Worm (Caenorhabditis elegans) whole organism, young adult: ENCODE results near the gene F59F3.6.

ENCODE experiments used
- B0261.1 ChIP-seq: sonication (generic microtip); optimal IDR thresholded peaks from 2 replicates; lab custom pipeline; 2016; ENCODE audit warnings: mild to moderate bottlenecking, missing genetic modification characterization, moderate library complexity, missing compliant biosample characterization
- F22D6.2 ChIP-seq: sonication (generic microtip); optimal IDR thresholded peaks from 2 replicates; lab custom pipeline; 2016; ENCODE audit warnings: mild to moderate bottlenecking, missing genetic modification characterization, missing compliant biosample characterization
- F39B2.1 ChIP-seq: fragments of 200-800 bp; sonication (Bioruptor generic); IDR thresholded peaks from 2 replicates; pipeline ENCODE4 v1.3.6; 2022; ENCODE audit warnings: missing genetic modification reagents, missing genetic modification characterization, missing compliant biosample characterization
- F52B5.7 ChIP-seq: sonication (generic microtip); optimal IDR thresholded peaks from 2 replicates; lab custom pipeline; 2016; ENCODE audit warnings: mild to moderate bottlenecking, missing genetic modification characterization, missing compliant biosample characterization
- F55B11.4 ChIP-seq: sonication (generic microtip); optimal IDR thresholded peaks from 2 replicates; lab custom pipeline; 2016; ENCODE audit warnings: missing compliant biosample characterization, missing genetic modification characterization, borderline replicate concordance; ENCODE audit not compliant: insufficient read depth
- F57A8.1 ChIP-seq: fragments of 200-800 bp; sonication (Bioruptor generic); optimal IDR thresholded peaks from 2 replicates; lab custom pipeline; 2018; ENCODE audit warnings: mild to moderate bottlenecking, missing genetic modification characterization, moderate library complexity, missing compliant biosample characterization
- T07F8.4 ChIP-seq: sonication (generic microtip); optimal IDR thresholded peaks from 2 replicates; lab custom pipeline; 2016; ENCODE audit warnings: mild to moderate bottlenecking, missing genetic modification characterization, moderate library complexity, missing compliant biosample characterization
- athp-1 ChIP-seq: sonication (generic microtip); optimal IDR thresholded peaks from 2 replicates; lab custom pipeline; 2017; ENCODE audit warnings: mild to moderate bottlenecking, missing genetic modification characterization, missing compliant biosample characterization
- attf-3 ChIP-seq: fragments of 200-800 bp; sonication (Bioruptor generic); conservative IDR thresholded peaks from 2 replicates; pipeline ENCODE4 v1.3.6; 2022; ENCODE audit warnings: missing genetic modification reagents, missing genetic modification characterization, missing compliant biosample characterization
- bed-1 ChIP-seq: fragments of 200-800 bp; sonication (Bioruptor generic); IDR thresholded peaks from 2 replicates; pipeline ENCODE4 v1.3.6; 2022; ENCODE audit warnings: missing genetic modification reagents, missing genetic modification characterization, missing compliant biosample characterization
- cebp-1 ChIP-seq, 2 experiments: fragments of 200-800 bp in 1 of 2; sonication (Bioruptor generic) in 1 of 2; sonication (generic microtip) in 1 of 2; IDR thresholded peaks in 1 of 2; optimal IDR thresholded peaks in 1 of 2; 2 replicates each; pipeline versions ENCODE4 v1.3.6 to Lab custom; 2017 to 2022; ENCODE audit warnings: missing compliant biosample characterization in 2 of 2, missing genetic modification characterization in 2 of 2, mild to moderate bottlenecking in 1 of 2, missing genetic modification reagents in 1 of 2, moderate library complexity in 1 of 2
- ceh-100 ChIP-seq: fragments of 200-800 bp; sonication (Bioruptor generic); IDR thresholded peaks from 2 replicates; pipeline ENCODE4 v1.3.6; 2022; ENCODE audit warnings: missing genetic modification reagents, missing genetic modification characterization, missing compliant biosample characterization
- ceh-27 ChIP-seq: fragments of 200-800 bp; sonication (Bioruptor generic); optimal IDR thresholded peaks from 2 replicates; lab custom pipeline; 2018; ENCODE audit warnings: mild to moderate bottlenecking, missing genetic modification characterization, moderate library complexity, missing compliant biosample characterization
- dox-1 ChIP-seq: fragments of 200-800 bp; sonication (Bioruptor generic); IDR thresholded peaks from 2 replicates; pipeline ENCODE4 v1.3.6; 2022; ENCODE audit warnings: missing genetic modification reagents, missing genetic modification characterization, missing compliant biosample characterization
- dpl-1 ChIP-seq: fragments of 150-350 bp; optimal IDR thresholded peaks from 2 replicates; lab custom pipeline; 2014; ENCODE audit warnings: missing biosample characterization, missing genetic modification reagents, missing genetic modification characterization
- ets-4 ChIP-seq: fragments of 200-800 bp; sonication (Bioruptor generic); optimal IDR thresholded peaks from 2 replicates; lab custom pipeline; 2018; ENCODE audit warnings: mild to moderate bottlenecking, missing genetic modification characterization, missing compliant biosample characterization
- fkh-3 ChIP-seq: sonication (generic microtip); optimal IDR thresholded peaks from 2 replicates; lab custom pipeline; 2016; ENCODE audit warnings: mild to moderate bottlenecking, missing genetic modification characterization, missing compliant biosample characterization
- hmg-1.2 ChIP-seq: fragments of 200-800 bp; sonication (Bioruptor generic); IDR thresholded peaks from 2 replicates; pipeline ENCODE4 v1.3.6; 2022; ENCODE audit warnings: missing genetic modification reagents, missing genetic modification characterization, missing compliant biosample characterization
- lin-26 ChIP-seq: fragments of 200-800 bp; sonication (Bioruptor generic); IDR thresholded peaks from 2 replicates; pipeline ENCODE4 v1.3.6; 2022; ENCODE audit warnings: missing genetic modification reagents, missing genetic modification characterization, missing compliant biosample characterization
- madf-3 ChIP-seq: fragments of 200-800 bp; sonication (Bioruptor generic); IDR thresholded peaks from 2 replicates; pipeline ENCODE4 v1.3.6; 2022; ENCODE audit warnings: missing genetic modification reagents, missing genetic modification characterization, missing compliant biosample characterization
- mcd-1 ChIP-seq: fragments of 200-800 bp; sonication (Bioruptor generic); IDR thresholded peaks from 2 replicates; pipeline ENCODE4 v1.3.6; 2022; ENCODE audit warnings: missing genetic modification reagents, missing genetic modification characterization, missing compliant biosample characterization
- nfya-1 ChIP-seq: sonication (generic microtip); optimal IDR thresholded peaks from 2 replicates; lab custom pipeline; 2017; ENCODE audit warnings: antibody characterized with exemption, missing compliant biosample characterization, missing genetic modification characterization, borderline replicate concordance; ENCODE audit not compliant: insufficient read depth
- nhr-80 ChIP-seq: sonication (generic microtip); optimal IDR thresholded peaks from 2 replicates; lab custom pipeline; 2016; ENCODE audit warnings: missing genetic modification characterization, missing compliant biosample characterization
- pbrm-1 ChIP-seq: fragments of 200-800 bp; sonication (Bioruptor generic); IDR thresholded peaks from 2 replicates; pipeline ENCODE4 v1.3.6; 2022; ENCODE audit warnings: missing genetic modification reagents, missing genetic modification characterization, missing compliant biosample characterization
- repo-1 ChIP-seq: sonication (generic microtip); optimal IDR thresholded peaks from 2 replicates; lab custom pipeline; 2017; ENCODE audit warnings: mild to moderate bottlenecking, missing genetic modification characterization, missing compliant biosample characterization
- sptf-2 ChIP-seq: fragments of 200-800 bp; sonication (Bioruptor generic); optimal IDR thresholded peaks from 2 replicates; lab custom pipeline; 2018; ENCODE audit warnings: mild to moderate bottlenecking, missing genetic modification characterization, missing compliant biosample characterization
- tbx-9 ChIP-seq: sonication (generic microtip); optimal IDR thresholded peaks from 2 replicates; lab custom pipeline; 2016; ENCODE audit warnings: borderline replicate concordance, missing genetic modification characterization, inconsistent platforms, missing compliant biosample characterization
- unc-62 ChIP-seq: fragments of 150-350 bp; optimal IDR thresholded peaks from 2 replicates; lab custom pipeline; 2014; ENCODE audit warnings: missing biosample characterization, missing genetic modification reagents, missing genetic modification characterization
- ztf-22 ChIP-seq: fragments of 200-800 bp; sonication (Bioruptor generic); optimal IDR thresholded peaks from 2 replicates; lab custom pipeline; 2018; ENCODE audit warnings: mild to moderate bottlenecking, missing genetic modification characterization, moderate library complexity, missing compliant biosample characterization

Gene F59F3.6

DNA sequence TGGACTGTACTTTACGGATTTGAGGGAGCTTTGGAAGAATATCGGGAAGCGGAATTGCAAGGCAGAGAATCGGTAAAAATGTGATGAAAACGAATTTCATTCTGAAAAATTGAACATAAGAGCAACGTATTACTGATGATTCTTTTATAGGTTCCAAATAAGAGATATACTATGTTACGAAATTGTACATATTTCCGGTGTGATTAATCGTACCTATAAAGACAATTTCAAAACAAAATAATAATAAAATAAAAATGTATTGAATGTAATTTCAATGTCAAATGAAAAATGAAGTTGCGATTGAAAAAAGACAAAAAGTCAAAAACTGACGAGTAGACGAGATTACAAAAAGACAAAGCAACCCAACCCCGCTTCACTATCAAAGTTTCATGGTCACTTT, 9.9 kb upstream of the F59F3.6 start, which contains the start of gene ttr-31:
Gene ttr-31 (minus strand): TSS at position 101 of the 400 bp plus-strand sequence.
- TF ChIP-seq repo-1 (tag; lab: Kevin White, UChicago) (no peak), ztf-22 (GFP tag; lab: Kevin White, UChicago) (no peak), dox-1 (GFP tag; lab: Robert Waterston, UW) (no peak), madf-3 (no peak), unc-62 (GFP tag; lab: Kevin White, UChicago) (no peak)

DNA sequence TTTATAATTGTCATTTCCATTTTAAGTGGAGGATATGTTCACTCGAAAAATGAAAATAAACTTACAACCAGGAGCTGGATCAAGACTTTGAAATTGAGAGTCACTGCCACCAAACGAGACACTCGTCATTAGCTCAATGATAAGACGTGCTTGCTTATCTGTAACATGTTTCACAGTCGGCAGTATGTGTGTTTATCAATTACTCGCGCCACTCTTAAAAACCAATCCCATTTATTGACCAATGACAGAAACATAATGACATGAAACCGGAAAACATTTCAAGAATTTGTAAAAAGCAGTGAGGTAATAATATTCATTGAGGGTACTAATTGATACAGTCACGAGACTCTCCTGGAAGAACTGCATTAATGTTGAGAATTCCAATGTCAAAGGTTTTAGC, 9.0 kb upstream of the F59F3.6 start, which contains the start of gene del-5:
Gene del-5 (minus strand): TSS at position 130 of the 400 bp plus-strand sequence.
- TF ChIP-seq nfya-1 (no peak), bed-1 (GFP tag; lab: Robert Waterston, UW) (no peak), F39B2.1 (GFP tag; lab: Robert Waterston, UW) (no peak), tbx-9 (tag; lab: Kevin White, UChicago) (no peak), B0261.1 (tag; lab: Kevin White, UChicago) (no peak), mcd-1 (GFP tag; lab: Robert Waterston, UW) (no peak), hmg-1.2 (GFP tag; lab: Robert Waterston, UW) (no peak), ceh-27 (GFP tag; lab: Kevin White, UChicago) (no peak), pbrm-1 (GFP tag; lab: Robert Waterston, UW) (no peak), fkh-3 (no peak), cebp-1 (GFP tag; IDR thresholded peaks at IDR 0.05; lab: Robert Waterston, UW) (no peak), cebp-1 (tag; optimal IDR thresholded peaks at IDR 0.05; lab: Kevin White, UChicago) (no peak), unc-62 (GFP tag; lab: Kevin White, UChicago) (peak; percentile 14), ets-4 (GFP tag; lab: Kevin White, UChicago) (peak; percentile 73), ceh-100 (GFP tag; lab: Robert Waterston, UW) (no peak), dpl-1 (GFP tag; lab: Kevin White, UChicago) (no peak), nhr-80 (peak; percentile 58), athp-1 (no peak)

DNA sequence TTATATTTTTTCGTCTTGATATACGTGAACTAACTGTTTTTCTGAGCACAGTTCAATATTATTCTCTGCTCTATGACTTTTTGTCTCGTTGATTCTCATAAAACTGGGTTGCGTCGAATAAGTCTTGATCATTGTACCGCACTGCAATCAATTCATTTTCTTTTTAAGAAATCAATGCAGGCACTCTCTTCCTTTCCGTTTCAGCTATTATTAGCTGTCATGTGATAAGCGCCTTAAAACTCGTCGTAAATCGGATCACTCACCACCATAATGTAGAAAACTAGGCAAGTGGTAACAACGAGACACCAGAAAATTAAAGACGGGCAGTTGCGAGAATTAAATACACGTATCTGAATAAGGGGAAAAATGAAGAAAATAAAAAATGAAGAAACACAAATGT, 8.3 kb upstream of the F59F3.6 start:
- TF ChIP-seq nhr-80, result peak; percentile 42
- no peak for TF ChIP-seq T07F8.4 (tag; lab: Kevin White, UChicago)

DNA sequence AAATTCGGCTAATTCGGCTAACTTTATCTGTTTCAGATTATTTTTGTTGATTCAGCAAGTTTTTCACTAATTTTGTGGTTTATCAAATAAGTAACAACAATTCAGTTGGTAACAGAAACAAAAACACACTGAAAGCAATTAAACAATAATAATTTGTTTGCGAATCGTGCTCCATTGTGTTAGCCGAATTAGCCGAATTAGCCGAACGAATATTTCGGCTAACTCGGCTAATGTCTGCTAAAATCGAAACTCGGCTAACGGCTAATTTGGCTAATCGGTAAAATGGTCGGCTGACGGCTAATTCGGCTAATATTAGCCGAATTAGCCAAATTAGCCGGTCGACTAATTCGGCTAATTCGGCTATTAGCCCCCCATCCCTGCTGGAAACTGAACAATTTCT, 4.6 kb upstream of the F59F3.6 start:
- no peak for TF ChIP-seq F52B5.7 (tag; lab: Kevin White, UChicago)
- TF ChIP-seq, all 124 proteins: peak for 0

DNA sequence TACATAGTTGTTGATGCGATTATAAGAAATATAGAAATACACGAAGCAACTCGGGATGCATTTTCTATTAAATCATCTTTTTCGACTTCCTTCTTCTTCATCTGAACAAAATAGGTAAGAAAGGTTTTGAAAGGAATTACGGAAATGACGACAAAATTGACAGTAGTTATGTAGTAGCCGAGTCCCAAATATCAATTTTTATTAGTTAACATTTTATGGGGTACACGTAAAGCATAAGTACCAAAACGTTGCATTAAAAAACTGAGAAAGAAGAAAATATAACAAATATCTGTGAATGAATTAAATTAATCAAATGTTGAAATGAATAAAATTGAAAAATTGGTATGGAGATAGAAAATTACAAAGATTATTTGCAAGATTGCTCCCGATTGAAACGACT, 2.7 kb upstream of the F59F3.6 start, which contains the start of gene col-177:
Gene col-177 (minus strand): TSS at position 101 of the 400 bp plus-strand sequence.
- TF ChIP-seq F57A8.1, result no peak
- no peak for TF ChIP-seq F55B11.4 (tag; lab: Kevin White, UChicago)
- no peak for TF ChIP-seq attf-3 (GFP tag; lab: Robert Waterston, UW)
- no peak for TF ChIP-seq ztf-22 (GFP tag; lab: Kevin White, UChicago)
- TF ChIP-seq F22D6.2 (tag; lab: Kevin White, UChicago), result no peak

DNA sequence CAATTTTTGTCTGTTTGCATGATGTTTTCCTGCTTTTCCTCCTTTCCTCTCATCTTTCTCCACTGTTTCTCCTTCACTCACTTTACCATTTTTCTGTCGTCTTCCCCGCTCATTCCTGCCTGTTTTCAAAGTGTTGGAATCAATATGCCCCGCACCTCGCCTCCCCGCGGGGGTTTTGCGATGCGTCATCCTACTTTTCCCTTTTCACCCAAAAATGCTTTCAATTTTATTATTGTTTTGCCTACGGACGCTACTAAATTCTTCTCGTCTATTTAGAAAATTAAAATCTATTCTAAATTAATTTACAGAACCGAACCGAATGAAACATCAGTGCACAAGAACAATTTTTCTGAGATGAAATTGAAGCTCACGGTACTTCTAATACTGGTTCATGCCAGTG, 6.9 kb downstream of the F59F3.6 start, which contains the start of gene ver-3:
Gene ver-3 (plus strand): TSS at position 301 of the 400 bp plus-strand sequence.
- peak; percentile 10; the same call in 1 of the 2 replicates for TF ChIP-seq lin-26 (GFP tag; lab: Robert Waterston, UW)
- no peak for TF ChIP-seq sptf-2 (GFP tag; lab: Kevin White, UChicago)
